Fruit fly (Drosophila melanogaster): Measurements from ENCODE around the gene CG13117.

The CG13117 gene

DNA sequence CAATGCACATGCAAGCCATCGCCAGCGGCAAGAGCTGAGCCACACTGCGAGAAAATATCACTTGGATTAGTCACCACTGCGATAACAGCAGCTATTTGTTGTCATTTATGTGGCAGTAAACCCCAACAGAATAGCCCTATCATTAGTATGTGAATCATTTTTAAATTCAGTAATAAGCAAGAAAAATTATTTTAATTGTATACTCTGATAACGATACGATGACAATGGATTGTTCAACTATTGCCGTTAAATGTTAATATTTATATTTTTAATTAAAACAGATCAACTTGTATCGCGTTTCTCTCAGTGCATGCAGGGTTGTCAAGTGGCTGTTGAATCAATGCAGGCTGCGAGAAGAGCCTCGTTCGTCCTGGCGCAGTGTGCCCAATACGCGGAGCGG lies 1.4 kb downstream of the CG13117 start (continued):
- TF ChIP-seq CG6854 (GFP tag; optimal IDR thresholded peaks at IDR 0.05) (no peak), Smox (GFP tag; optimal IDR thresholded peaks at IDR 0.05) (peak; percentile 35), fd85E (GFP tag; optimal IDR thresholded peaks at IDR 0.05) (no peak), spab (GFP tag; optimal IDR thresholded peaks at IDR 0.05) (peak; percentile 5), Ets21C (GFP tag; optimal IDR thresholded peaks at IDR 0.05) (no peak), CG7368 (GFP tag; optimal IDR thresholded peaks at IDR 0.05) (no peak), Eip75B (GFP tag; optimal IDR thresholded peaks at IDR 0.05) (peak; percentile 8), net (GFP tag; optimal IDR thresholded peaks at IDR 0.05) (peak; percentile 15), Gug (GFP tag; IDR thresholded peaks at IDR 0.05) (peak; percentile 22; the same call in 1 of the 2 replicates), topi (GFP tag; optimal IDR thresholded peaks at IDR 0.05) (no peak), CG8319 (GFP tag; optimal IDR thresholded peaks at IDR 0.05) (peak; percentile 9)

DNA sequence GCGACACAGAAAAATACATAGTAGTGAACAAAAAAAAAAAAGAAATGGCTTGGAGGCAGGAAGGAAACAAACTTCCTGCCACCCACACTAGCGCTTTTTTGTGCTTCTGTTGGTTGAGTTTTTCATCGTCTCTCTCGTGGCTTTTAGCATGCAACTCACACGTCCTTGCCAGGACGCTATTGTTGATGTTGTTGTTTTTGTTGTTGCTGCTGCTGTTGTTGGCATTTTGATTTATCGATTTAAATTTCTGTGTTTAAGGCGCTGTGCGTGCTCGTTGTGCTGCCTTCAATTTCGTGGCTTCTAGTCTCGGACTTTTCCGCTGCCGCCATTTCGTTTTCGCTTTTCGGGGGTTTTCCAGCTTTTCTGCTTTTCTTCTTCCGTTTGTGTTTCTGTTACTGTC lies 3.2 kb downstream of the CG13117 start:
- TF ChIP-seq Gug (GFP tag; IDR thresholded peaks at IDR 0.05) (no peak), salr (GFP tag; optimal IDR thresholded peaks at IDR 0.05) (no peak), CG15336 (GFP tag; IDR thresholded peaks at IDR 0.05) (no peak), vri (GFP tag; optimal IDR thresholded peaks at IDR 0.05) (no peak), OdsH (GFP tag; optimal IDR thresholded peaks at IDR 0.05) (no peak), Sox102F (GFP tag; optimal IDR thresholded peaks at IDR 0.05) (no peak), spab (GFP tag; optimal IDR thresholded peaks at IDR 0.05) (no peak), CG7368 (GFP tag; optimal IDR thresholded peaks at IDR 0.05) (no peak), CG6792 (GFP tag; optimal IDR thresholded peaks at IDR 0.05) (no peak), Eip78C (GFP tag) (no peak), fd59A (GFP tag; optimal IDR thresholded peaks at IDR 0.05) (no peak)

DNA sequence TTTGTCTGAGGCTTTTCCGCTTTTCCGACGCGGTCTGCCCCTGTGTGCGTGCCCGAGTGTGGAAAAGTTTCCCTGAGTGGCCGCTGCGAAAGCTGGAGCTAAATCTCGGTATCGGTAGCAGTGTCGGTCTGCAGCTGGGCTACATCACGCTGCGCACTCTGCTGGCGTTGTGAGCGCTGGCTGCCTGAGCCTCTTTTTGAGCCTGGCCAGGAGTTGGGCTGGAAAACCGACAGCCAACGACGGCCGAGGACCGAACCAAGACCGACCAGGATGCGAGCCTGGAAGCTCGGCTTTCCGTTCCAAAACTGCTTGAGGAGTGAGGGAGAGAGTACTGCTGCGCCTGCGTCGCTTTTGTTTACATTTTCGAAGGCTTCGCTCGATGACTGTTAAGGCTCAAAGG lies 7.4 kb downstream of the CG13117 start:
- TF ChIP-seq topi (GFP tag; optimal IDR thresholded peaks at IDR 0.05) = no peak
- TF ChIP-seq dac (GFP tag; optimal IDR thresholded peaks at IDR 0.05) = no peak
- TF ChIP-seq Eip75B (GFP tag; optimal IDR thresholded peaks at IDR 0.05) = no peak
- 0 out of 3 replicates have a peak, but pooled peaks have one; percentile 9 for TF ChIP-seq eg (GFP tag; IDR thresholded peaks at IDR 0.05)
- no peak for TF ChIP-seq CG6276 (GFP tag; optimal IDR thresholded peaks at IDR 0.05)
- TF ChIP-seq CG11902 (GFP tag; optimal IDR thresholded peaks at IDR 0.05) = no peak

DNA sequence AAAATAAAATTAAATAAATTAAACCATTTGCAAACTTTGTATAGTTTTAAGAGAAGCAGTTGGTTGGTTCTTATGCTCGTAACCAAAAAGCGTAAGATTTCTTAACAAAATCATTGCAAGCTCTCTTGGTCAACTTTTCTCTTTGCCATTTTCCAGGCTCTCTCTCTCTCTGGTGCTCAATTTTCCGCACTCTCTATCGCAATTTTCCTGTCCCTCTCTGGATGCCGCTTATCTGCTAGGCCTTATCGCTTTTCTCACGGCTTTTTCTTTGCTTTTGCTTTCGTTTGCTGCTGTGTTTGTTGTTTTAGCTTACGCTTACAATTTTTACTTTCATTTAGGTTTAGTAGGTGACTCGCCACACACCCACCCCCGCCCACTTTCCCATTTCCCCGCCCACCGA lies 8.2 kb downstream of the CG13117 start:
- TF ChIP-seq Lpt (GFP tag; optimal IDR thresholded peaks at IDR 0.05) = no peak
- TF ChIP-seq Sox14 (GFP tag; optimal IDR thresholded peaks at IDR 0.05) = no peak
- no peak for TF ChIP-seq Ets21C (GFP tag; optimal IDR thresholded peaks at IDR 0.05)
- TF ChIP-seq Met (GFP tag; optimal IDR thresholded peaks at IDR 0.05) = no peak
- TF ChIP-seq Gug (GFP tag; IDR thresholded peaks at IDR 0.05) = no peak
- TF ChIP-seq pdm3 (GFP tag; optimal IDR thresholded peaks at IDR 0.05) = no peak
- TF ChIP-seq CG31627 (GFP tag; optimal IDR thresholded peaks at IDR 0.05) = no peak
- TF ChIP-seq CG7368 (GFP tag; optimal IDR thresholded peaks at IDR 0.05) = no peak
- no peak for TF ChIP-seq Sox15 (GFP tag; optimal IDR thresholded peaks at IDR 0.05)
- no peak for TF ChIP-seq acj6 (GFP tag; optimal IDR thresholded peaks at IDR 0.05)
- TF ChIP-seq CG6808 (GFP tag; optimal IDR thresholded peaks at IDR 0.05) = no peak
- no peak for TF ChIP-seq Sox102F (GFP tag; optimal IDR thresholded peaks at IDR 0.05)
- TF ChIP-seq fkh (GFP tag; optimal IDR thresholded peaks at IDR 0.05) = no peak

DNA sequence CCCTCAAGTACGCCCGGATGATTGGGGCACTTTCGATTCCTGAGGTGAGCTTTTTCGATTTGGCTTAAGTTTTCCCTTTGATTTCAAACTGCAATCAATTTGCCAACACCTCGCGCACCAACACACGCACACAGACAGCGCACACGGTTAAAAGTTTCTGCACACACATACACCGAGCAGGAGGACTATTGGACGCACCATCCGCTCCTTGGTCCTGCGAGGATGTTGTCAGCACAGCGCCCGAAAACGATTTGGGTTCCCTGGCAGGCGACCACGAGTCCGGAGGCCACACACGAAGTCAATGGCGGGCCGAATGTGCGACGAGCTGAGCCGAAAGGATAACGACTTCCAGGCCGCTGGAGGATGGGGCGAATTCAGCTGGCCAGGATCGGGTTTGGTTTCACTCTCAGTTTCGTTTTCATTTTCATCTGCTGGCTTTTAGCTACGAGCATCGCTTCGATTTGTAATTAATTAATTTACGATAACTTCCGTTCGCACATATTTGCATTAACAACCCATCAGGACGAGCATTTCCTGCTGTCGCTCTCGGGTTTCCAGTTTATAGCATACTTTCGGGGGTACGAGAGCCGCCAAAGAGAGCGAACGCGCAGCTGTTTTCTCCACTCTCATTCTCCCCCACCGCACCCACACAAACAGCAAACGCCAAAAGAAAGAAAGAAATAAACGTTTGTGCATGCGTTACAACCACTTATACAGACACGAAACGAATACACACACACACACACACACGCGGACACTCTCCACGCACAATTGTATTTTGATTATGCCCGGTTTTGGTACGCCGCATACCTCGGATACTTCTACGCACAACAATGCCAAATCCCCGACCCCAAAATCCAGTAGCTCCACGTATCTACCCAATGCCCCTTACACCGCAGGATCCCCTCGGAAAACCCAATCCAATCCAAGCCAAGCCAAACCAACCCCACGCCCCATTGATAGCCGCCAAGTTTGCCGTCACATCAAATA lies 10.1 kb downstream of the CG13117 start, which contains the start of gene Nckx30C:
Nckx30C (minus strand) TSS at position 260 of the 990 bp plus-strand sequence.
- TF ChIP-seq Hr4 (GFP tag; optimal IDR thresholded peaks at IDR 0.05) = no peak
- TF ChIP-seq dac (GFP tag; optimal IDR thresholded peaks at IDR 0.05) = peak; percentile 34
